Worm (Caenorhabditis elegans): ENCODE measurements around the gene jhdm-1.

DNA sequence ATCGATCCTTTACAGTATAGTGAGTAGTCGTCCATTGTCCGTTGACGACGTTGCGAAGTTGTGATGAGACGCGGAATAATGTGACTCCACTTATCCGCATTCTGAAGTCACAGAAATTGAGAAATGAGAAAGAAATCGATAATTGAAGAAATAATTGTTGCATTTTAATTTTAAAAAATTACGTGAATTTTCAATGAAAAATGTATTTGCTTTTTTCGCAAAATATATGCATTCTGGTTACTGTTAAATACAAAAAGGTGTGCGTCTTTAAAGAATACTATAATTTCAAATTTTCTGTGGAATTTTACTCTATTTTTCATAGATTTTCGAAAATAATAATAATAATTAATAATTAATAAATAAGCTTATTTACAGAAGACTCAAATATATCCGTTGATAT is 7.5 kb upstream of the jhdm-1 start, which contains the start of gene let-721:
- TF ChIP-seq him-1 (tag; optimal IDR thresholded peaks at IDR 0.05): no peak
- TF ChIP-seq dao-5 (tag; optimal IDR thresholded peaks at IDR 0.05): no peak
- TF ChIP-seq W03F9.2 (tag; optimal IDR thresholded peaks at IDR 0.05): no peak

Data from whole organism, L4/young adult.